Worm (Caenorhabditis elegans) whole organism, midembryonic: ENCODE results near the gene C08E3.15.
"Not testable (repeated sequence)": the region's sequence is repeated elsewhere in the genome, so short reads cannot be mapped to it uniquely, and the experiment has no call there.

Experiments
- T22C8.4 ChIP-seq: fragments of 200-800 bp; sonication (Bioruptor generic); IDR thresholded peaks from 2 replicates; pipeline ENCODE4 v1.3.6; 2022; ENCODE audit warnings: missing genetic modification characterization, missing compliant biosample characterization
- cog-1 ChIP-seq: sonication (generic microtip); optimal IDR thresholded peaks from 2 replicates; lab custom pipeline; 2016; ENCODE audit warnings: missing genetic modification characterization, missing compliant biosample characterization
- flt-1 ChIP-seq: fragments of 200-800 bp; sonication (Bioruptor generic); IDR thresholded peaks from 2 replicates; pipeline ENCODE4 v1.3.6; 2022; ENCODE audit warnings: missing genetic modification characterization, missing compliant biosample characterization
- klf-2 ChIP-seq: fragments of 200-800 bp; sonication (Bioruptor generic); conservative IDR thresholded peaks from 2 replicates; pipeline ENCODE4 v1.3.6; 2022; ENCODE audit warnings: missing genetic modification reagents, missing genetic modification characterization, missing compliant biosample characterization
- med-1 ChIP-seq: sonication (generic microtip); optimal IDR thresholded peaks from 2 replicates; lab custom pipeline; 2017; ENCODE audit warnings: missing genetic modification characterization, mild to moderate bottlenecking, missing compliant biosample characterization, antibody characterized with exemption, missing genetic modification reagents; ENCODE audit not compliant: insufficient read depth
- ref-1 ChIP-seq: fragments of 200-800 bp; sonication (Bioruptor generic); conservative IDR thresholded peaks from 2 replicates; pipeline ENCODE4 v1.3.6; 2022; ENCODE audit warnings: missing genetic modification reagents, missing genetic modification characterization, missing compliant biosample characterization
- tab-1 ChIP-seq: fragments of 200-800 bp; sonication (Bioruptor generic); IDR thresholded peaks from 2 replicates; pipeline ENCODE4 v1.3.6; 2022; ENCODE audit warnings: missing genetic modification characterization, missing compliant biosample characterization
- ztf-23 ChIP-seq: fragments of 200-800 bp; sonication (Bioruptor generic); IDR thresholded peaks from 2 replicates; pipeline ENCODE4 v1.3.6; 2022; ENCODE audit warnings: missing genetic modification reagents, missing genetic modification characterization, missing compliant biosample characterization
- ztf-29 ChIP-seq: fragments of 200-800 bp; sonication (Bioruptor generic); IDR thresholded peaks from 2 replicates; pipeline ENCODE4 v1.3.6; 2022; ENCODE audit warnings: missing genetic modification reagents, missing genetic modification characterization, missing compliant biosample characterization

ce11 chrII:1660888-1661287 is 33.2 kb upstream of the C08E3.15 start, which contains the start of gene ZC204.13:
- not testable (repeated sequence) for TF ChIP-seq ztf-23 (GFP tag; lab: Robert Waterston, UW); tab-1 (GFP tag; lab: Robert Waterston, UW); flt-1 (GFP tag; lab: Robert Waterston, UW); T22C8.4 (GFP tag; lab: Robert Waterston, UW); ztf-29 (GFP tag; lab: Robert Waterston, UW); ref-1 (GFP tag; lab: Robert Waterston, UW); med-1 (GFP tag; lab: Kevin White, UChicago); cog-1 (tag; lab: Kevin White, UChicago); klf-2 (GFP tag; lab: Robert Waterston, UW)
